Worm (Caenorhabditis elegans) whole organism, L3 larva: Measurements from ENCODE around the gene srh-217.

ENCODE experiments used
- R02D3.7 ChIP-seq: fragments of 150-350 bp; optimal IDR thresholded peaks from 2 replicates; lab custom pipeline; 2014; ENCODE audit warnings: missing biosample characterization, missing genetic modification characterization
- aly-2 ChIP-seq: fragments of 150-350 bp; optimal IDR thresholded peaks from 2 replicates; lab custom pipeline; 2014; ENCODE audit warnings: missing biosample characterization, missing genetic modification characterization
- ama-1 ChIP-seq: fragments of 150-350 bp; optimal IDR thresholded peaks from 2 replicates; lab custom pipeline; 2018
- ceh-28 ChIP-seq: fragments of 150-350 bp; optimal IDR thresholded peaks from 2 replicates; lab custom pipeline; 2014; ENCODE audit warnings: missing biosample characterization, missing genetic modification reagents, missing genetic modification characterization
- ceh-82 ChIP-seq: fragments of 150-350 bp; optimal IDR thresholded peaks from 2 replicates; lab custom pipeline; 2014; ENCODE audit warnings: missing biosample characterization, missing genetic modification characterization
- daf-12 ChIP-seq: fragments of 150-350 bp; optimal IDR thresholded peaks from 2 replicates; lab custom pipeline; 2014; ENCODE audit warnings: missing biosample characterization, missing genetic modification reagents, missing genetic modification characterization
- egl-27 ChIP-seq: sonication (generic microtip); optimal IDR thresholded peaks from 4 replicates; lab custom pipeline; 2017; ENCODE audit warnings: missing biosample characterization, missing genetic modification reagents, missing genetic modification characterization
- elt-2 ChIP-seq: sonication (generic microtip); optimal IDR thresholded peaks from 2 replicates; lab custom pipeline; 2016; ENCODE audit warnings: missing genetic modification reagents, mild to moderate bottlenecking, missing genetic modification characterization, missing compliant biosample characterization
- eor-1 ChIP-seq, 2 experiments: fragments of 150-350 bp; optimal IDR thresholded peaks; 2 replicates each; lab custom pipeline; 2014 to 2018; ENCODE audit warnings: missing biosample characterization in 2 of 2, missing genetic modification characterization in 2 of 2
- fos-1 ChIP-seq: fragments of 150-350 bp; optimal IDR thresholded peaks from 2 replicates; lab custom pipeline; 2014; ENCODE audit warnings: missing biosample characterization, missing genetic modification characterization
- hmg-11 ChIP-seq: sonication (generic microtip); optimal IDR thresholded peaks from 2 replicates; lab custom pipeline; 2016; ENCODE audit warnings: missing genetic modification characterization, missing compliant biosample characterization
- jun-1 ChIP-seq: fragments of 150-350 bp; optimal IDR thresholded peaks from 2 replicates; lab custom pipeline; 2014; ENCODE audit warnings: missing biosample characterization, missing genetic modification reagents, missing genetic modification characterization
- lsy-12 ChIP-seq: sonication (generic microtip); optimal IDR thresholded peaks from 2 replicates; lab custom pipeline; 2016; ENCODE audit warnings: mild to moderate bottlenecking, missing genetic modification characterization, missing compliant biosample characterization
- mdl-1 ChIP-seq: fragments of 150-350 bp; optimal IDR thresholded peaks from 2 replicates; lab custom pipeline; 2014; ENCODE audit warnings: missing biosample characterization, missing genetic modification characterization
- mml-1 ChIP-seq: fragments of 150-350 bp; sonication (generic microtip); optimal IDR thresholded peaks from 3 replicates; lab custom pipeline; 2014; ENCODE audit warnings: missing biosample characterization, missing genetic modification characterization
- nfya-1 ChIP-seq: sonication (generic microtip); optimal IDR thresholded peaks from 2 replicates; lab custom pipeline; 2017; ENCODE audit warnings: missing genetic modification characterization, mild to moderate bottlenecking, missing compliant biosample characterization, antibody characterized with exemption, moderate library complexity; ENCODE audit not compliant: insufficient read depth
- nhr-11 ChIP-seq: fragments of 150-350 bp; optimal IDR thresholded peaks from 2 replicates; lab custom pipeline; 2014; ENCODE audit warnings: missing biosample characterization, missing genetic modification characterization
- nhr-12 ChIP-seq: fragments of 150-350 bp; optimal IDR thresholded peaks from 2 replicates; lab custom pipeline; 2014; ENCODE audit warnings: missing biosample characterization, missing genetic modification characterization
- nhr-25 ChIP-seq: sonication (generic microtip); optimal IDR thresholded peaks from 2 replicates; lab custom pipeline; 2017; ENCODE audit warnings: missing biosample characterization, missing genetic modification characterization
- nhr-76 ChIP-seq: fragments of 150-350 bp; sonication (generic microtip); optimal IDR thresholded peaks from 5 replicates; lab custom pipeline; 2014; ENCODE audit warnings: missing biosample characterization, missing genetic modification characterization
- nhr-77 ChIP-seq: fragments of 150-350 bp; optimal IDR thresholded peaks from 2 replicates; lab custom pipeline; 2014; ENCODE audit warnings: missing biosample characterization, missing genetic modification characterization
- pha-4 ChIP-seq: fragments of 150-350 bp; optimal IDR thresholded peaks from 2 replicates; lab custom pipeline; 2014; ENCODE audit warnings: missing biosample characterization, missing genetic modification reagents, missing genetic modification characterization
- pqm-1 ChIP-seq: fragments of 150-350 bp; optimal IDR thresholded peaks from 2 replicates; lab custom pipeline; 2017; ENCODE audit warnings: missing biosample characterization, missing genetic modification characterization, inconsistent platforms
- sea-2 ChIP-seq: fragments of 150-350 bp; sonication (generic microtip); optimal IDR thresholded peaks from 4 replicates; lab custom pipeline; 2014; ENCODE audit warnings: missing biosample characterization, missing genetic modification reagents, missing genetic modification characterization
- skn-1 ChIP-seq: fragments of 150-350 bp; optimal IDR thresholded peaks from 2 replicates; lab custom pipeline; 2014; ENCODE audit warnings: missing biosample characterization, missing genetic modification characterization
- snpc-4 ChIP-seq: fragments of 150-350 bp; optimal IDR thresholded peaks from 2 replicates; lab custom pipeline; 2014; ENCODE audit warnings: missing biosample characterization, missing genetic modification characterization
- unc-62 ChIP-seq: fragments of 150-350 bp; sonication (generic microtip); optimal IDR thresholded peaks from 4 replicates; lab custom pipeline; 2014; ENCODE audit warnings: missing biosample characterization, missing genetic modification reagents, missing genetic modification characterization

srh-217 gene

ce11 chrV:20171941-20172340 is 23.4 kb downstream of the srh-217 start, which contains the start of gene srw-39:
Gene srw-39 (minus strand): TSS chrV:20172041.
- TF ChIP-seq eor-1 (tag; optimal IDR thresholded peaks at IDR 0.05; lab: Kevin White, UChicago): no peak
- TF ChIP-seq hmg-11 (tag; lab: Kevin White, UChicago): no peak
- no peak for TF ChIP-seq nhr-11 (tag; lab: Kevin White, UChicago)
- TF ChIP-seq unc-62 (GFP tag; lab: Kevin White, UChicago): no peak
- no peak for TF ChIP-seq daf-12 (tag; lab: Kevin White, UChicago)
- no peak for TF ChIP-seq ama-1 (lab: Kevin White, UChicago)
- TF ChIP-seq nhr-12 (tag; lab: Kevin White, UChicago): no peak
- TF ChIP-seq egl-27 (tag; lab: Kevin White, UChicago): no peak
- TF ChIP-seq, all 47 proteins: peak for 0

- TF ChIP-seq elt-2 (peak; percentile 71), ceh-82 (tag; lab: Kevin White, UChicago) (no peak), skn-1 (tag; lab: Kevin White, UChicago) (peak; percentile 90)
These were observed 29.5 kb downstream of the srh-217 start for ce11 chrV:20165808-20166207.

- peak; percentile 74 for TF ChIP-seq jun-1 (tag; lab: Kevin White, UChicago)
- no peak for TF ChIP-seq R02D3.7 (tag; lab: Kevin White, UChicago)
- TF ChIP-seq nfya-1 (tag; lab: Kevin White, UChicago): peak; percentile 13
- peak; percentile 8 for TF ChIP-seq fos-1
- peak; percentile 43 for TF ChIP-seq pha-4 (tag; lab: Kevin White, UChicago)
- peak; percentile 99 for TF ChIP-seq elt-2
- TF ChIP-seq pqm-1 (tag; lab: Kevin White, UChicago): peak; percentile 73
- peak; percentile 89 for TF ChIP-seq ama-1 (lab: Kevin White, UChicago)
- TF ChIP-seq lsy-12 (tag; lab: Kevin White, UChicago): peak; percentile 77
- TF ChIP-seq nhr-12 (tag; lab: Kevin White, UChicago): no peak
- TF ChIP-seq, all 47 proteins: peak for 8
These were observed 31.1 kb downstream of the srh-217 start, which contains the start of gene F19B2.5 for ce11 chrV:20164059-20164892. Gene F19B2.5 (minus strand): TSS chrV:20164165.

ce11 chrV:20163105-20163449 is 32.3 kb downstream of the srh-217 start:
- no peak for TF ChIP-seq ceh-82 (tag; lab: Kevin White, UChicago)
- TF ChIP-seq mml-1: no peak
- no peak for TF ChIP-seq R02D3.7 (tag; lab: Kevin White, UChicago)
- peak; percentile 77 for TF ChIP-seq ama-1 (lab: Kevin White, UChicago)

ce11 chrV:20162290-20163104 is 32.9 kb downstream of the srh-217 start:
- TF ChIP-seq ama-1 (lab: Kevin White, UChicago) (peak; percentile 77), nhr-76 (tag; lab: Kevin White, UChicago) (no peak), eor-1 (tag; optimal IDR thresholded peaks at IDR 0.05; lab: Kevin White, UChicago) (no peak), snpc-4 (tag; lab: Kevin White, UChicago) (no peak), sea-2 (no peak), jun-1 (tag; lab: Kevin White, UChicago) (no peak), daf-12 (tag; lab: Kevin White, UChicago) (no peak), aly-2 (tag; lab: Kevin White, UChicago) (no peak), R02D3.7 (tag; lab: Kevin White, UChicago) (no peak), ceh-28 (tag; lab: Kevin White, UChicago) (peak; percentile 12), pqm-1 (tag; lab: Kevin White, UChicago) (no peak), elt-2 (peak; percentile 65), mdl-1 (tag; lab: Kevin White, UChicago) (no peak), nhr-25 (tag; lab: Kevin White, UChicago) (no peak), pha-4 (tag; lab: Kevin White, UChicago) (peak; percentile 43), nhr-77 (no peak), skn-1 (tag; lab: Kevin White, UChicago) (no peak), mml-1 (no peak)
